Worm (Caenorhabditis elegans) whole organism, early embryonic: ENCODE results near the gene peb-1.

Experiments
- B0310.2 ChIP-seq: sonication (generic microtip); optimal IDR thresholded peaks from 2 replicates; lab custom pipeline; 2016; ENCODE audit warnings: mild to moderate bottlenecking, missing genetic modification characterization, missing compliant biosample characterization
- F13C5.2 ChIP-seq: sonication (generic microtip); optimal IDR thresholded peaks from 2 replicates; lab custom pipeline; 2017; ENCODE audit warnings: mild to moderate bottlenecking, missing genetic modification characterization, inconsistent platforms, missing compliant biosample characterization
- aly-1 ChIP-seq: sonication (generic microtip); optimal IDR thresholded peaks from 2 replicates; lab custom pipeline; 2016; ENCODE audit warnings: missing genetic modification characterization, missing compliant biosample characterization
- ama-1 ChIP-seq: fragments of 150-350 bp; optimal IDR thresholded peaks from 2 replicates; lab custom pipeline; 2014
- ceh-13 ChIP-seq: fragments of 200-800 bp; sonication (Bioruptor generic); optimal IDR thresholded peaks from 2 replicates; lab custom pipeline; 2018; ENCODE audit warnings: mild to moderate bottlenecking, missing genetic modification characterization, missing compliant biosample characterization
- ceh-36 ChIP-seq: sonication (generic microtip); optimal IDR thresholded peaks from 2 replicates; lab custom pipeline; 2016; ENCODE audit warnings: missing genetic modification characterization, inconsistent platforms, missing compliant biosample characterization
- ets-7 ChIP-seq: sonication (generic microtip); optimal IDR thresholded peaks from 2 replicates; lab custom pipeline; 2016; ENCODE audit warnings: missing genotype, missing genetic modification characterization, missing compliant biosample characterization
- flt-1 ChIP-seq: fragments of 200-800 bp; sonication (Bioruptor generic); IDR thresholded peaks from 2 replicates; pipeline ENCODE4 v1.3.6; 2022; ENCODE audit warnings: missing genetic modification characterization, missing compliant biosample characterization
- hmbx-1 ChIP-seq: sonication (generic microtip); optimal IDR thresholded peaks from 2 replicates; lab custom pipeline; 2016; ENCODE audit warnings: mild to moderate bottlenecking, missing genetic modification characterization, missing compliant biosample characterization
- hmg-4 ChIP-seq: fragments of 200-800 bp; sonication (Bioruptor generic); optimal IDR thresholded peaks from 2 replicates; lab custom pipeline; 2018; ENCODE audit warnings: mild to moderate bottlenecking, missing genetic modification characterization, missing compliant biosample characterization
- hnd-1 ChIP-seq: sonication (generic microtip); optimal IDR thresholded peaks from 2 replicates; lab custom pipeline; 2016; ENCODE audit warnings: missing genetic modification characterization, missing compliant biosample characterization
- pes-1 ChIP-seq: fragments of 200-800 bp; sonication (Bioruptor generic); IDR thresholded peaks from 2 replicates; pipeline ENCODE4 v1.3.6; 2022; ENCODE audit warnings: missing genetic modification reagents, missing genetic modification characterization, missing compliant biosample characterization
- scrt-1 ChIP-seq: fragments of 200-800 bp; sonication (Bioruptor generic); IDR thresholded peaks from 2 replicates; pipeline ENCODE4 v1.3.6; 2022; ENCODE audit warnings: missing genetic modification characterization, missing compliant biosample characterization
- sea-1 ChIP-seq: fragments of 200-800 bp; sonication (Bioruptor generic); conservative IDR thresholded peaks from 2 replicates; pipeline ENCODE4 v1.3.6; 2022; ENCODE audit warnings: missing genetic modification characterization, missing compliant biosample characterization
- tbx-11 ChIP-seq: fragments of 200-800 bp; sonication (Bioruptor generic); IDR thresholded peaks from 2 replicates; pipeline ENCODE4 v1.3.6; 2022; ENCODE audit warnings: missing genetic modification characterization, missing compliant biosample characterization
- tbx-37 ChIP-seq: fragments of 200-800 bp; sonication (Bioruptor generic); conservative IDR thresholded peaks from 2 replicates; pipeline ENCODE4 v1.3.6; 2022; ENCODE audit warnings: missing genetic modification reagents, missing genetic modification characterization, missing compliant biosample characterization
- tra-4 ChIP-seq: sonication (generic microtip); optimal IDR thresholded peaks from 2 replicates; lab custom pipeline; 2017; ENCODE audit warnings: missing genetic modification characterization, missing compliant biosample characterization

peb-1 gene

DNA sequence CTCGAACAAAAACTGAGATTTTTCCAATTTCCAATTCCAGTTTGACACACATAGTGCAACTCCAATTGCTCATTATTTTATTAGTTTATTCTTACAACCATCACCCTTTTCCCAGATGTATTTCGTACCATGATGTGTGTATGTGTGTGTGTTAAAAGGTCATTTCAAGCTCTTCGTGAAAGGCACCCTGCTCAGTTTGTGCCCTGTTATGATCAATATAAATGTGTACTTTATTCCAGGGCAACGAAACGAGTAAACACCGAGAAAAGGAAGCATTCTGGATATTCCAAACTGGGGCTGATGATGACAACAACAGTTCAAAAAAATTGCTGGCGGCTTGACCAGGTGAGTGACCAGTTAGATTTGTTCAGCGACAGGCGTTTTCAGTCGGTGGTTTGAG lies at the start of gene peb-1:
Gene peb-1, plus strand, starts transcription at position 301 of the 400 bp plus-strand sequence.
- TF ChIP-seq sea-1 (GFP tag; lab: Robert Waterston, UW) (no peak), ceh-36 (tag; lab: Kevin White, UChicago) (no peak), flt-1 (GFP tag; lab: Robert Waterston, UW) (no peak), hnd-1 (tag; lab: Kevin White, UChicago) (no peak), tbx-37 (no peak), hmg-4 (GFP tag; lab: Kevin White, UChicago) (no peak), ceh-13 (GFP tag; lab: Kevin White, UChicago) (no peak), tbx-11 (GFP tag; lab: Robert Waterston, UW) (no peak), aly-1 (tag; lab: Kevin White, UChicago) (no peak), ama-1 (no peak)

ce11 chrX:2163084-2163483 lies 47.8 kb upstream of the peb-1 start, which contains the start of gene pdf-2:
Gene pdf-2 (plus strand): TSS chrX:2163384.
- TF ChIP-seq ceh-36 (tag; lab: Kevin White, UChicago): no peak
- TF ChIP-seq F13C5.2 (tag; lab: Kevin White, UChicago): no peak
- TF ChIP-seq B0310.2 (tag; lab: Kevin White, UChicago): no peak
- TF ChIP-seq scrt-1 (GFP tag; lab: Robert Waterston, UW): no peak
- TF ChIP-seq tra-4: no peak
- TF ChIP-seq sea-1 (GFP tag; lab: Robert Waterston, UW): no peak
- no peak for TF ChIP-seq tbx-11 (GFP tag; lab: Robert Waterston, UW)
- TF ChIP-seq ets-7 (tag; lab: Kevin White, UChicago): no peak
- TF ChIP-seq hnd-1 (tag; lab: Kevin White, UChicago): no peak
- TF ChIP-seq ama-1: no peak
- TF ChIP-seq hmbx-1 (tag; lab: Kevin White, UChicago): no peak
- TF ChIP-seq aly-1 (tag; lab: Kevin White, UChicago): no peak
- TF ChIP-seq hmg-4 (GFP tag; lab: Kevin White, UChicago): no peak
- TF ChIP-seq flt-1 (GFP tag; lab: Robert Waterston, UW): no peak
- no peak for TF ChIP-seq tbx-37
- TF ChIP-seq pes-1 (GFP tag; lab: Robert Waterston, UW): no peak

DNA sequence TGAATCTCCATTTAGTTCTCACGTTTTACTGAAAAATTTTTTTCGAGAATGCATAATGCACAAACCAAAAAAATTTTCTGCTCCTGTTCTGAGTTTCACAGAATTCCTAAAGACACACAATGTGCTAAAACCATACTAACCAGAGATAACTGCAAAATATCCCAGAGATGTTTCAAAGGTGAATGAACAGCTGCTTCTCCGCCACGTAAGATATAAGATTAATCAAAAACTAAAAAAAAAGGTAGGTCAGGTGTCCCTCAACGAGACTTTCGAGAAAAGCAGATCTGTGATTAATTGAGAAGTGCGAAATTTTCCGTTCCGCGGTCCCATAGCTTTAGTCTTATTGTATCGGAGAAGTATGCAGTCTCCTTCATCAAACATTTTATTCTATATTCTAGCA lies 46.1 kb upstream of the peb-1 start, which contains the start of gene F48B9.3:
Gene F48B9.3, plus strand, starts transcription at position 301 of the 400 bp plus-strand sequence.
- TF ChIP-seq F13C5.2 (tag; lab: Kevin White, UChicago) (no peak), tbx-11 (GFP tag; lab: Robert Waterston, UW) (no peak), flt-1 (GFP tag; lab: Robert Waterston, UW) (no peak), hnd-1 (tag; lab: Kevin White, UChicago) (no peak), aly-1 (tag; lab: Kevin White, UChicago) (no peak), tbx-37 (no peak), ceh-13 (GFP tag; lab: Kevin White, UChicago) (no peak), scrt-1 (GFP tag; lab: Robert Waterston, UW) (no peak), hmg-4 (GFP tag; lab: Kevin White, UChicago) (no peak), ama-1 (no peak), B0310.2 (tag; lab: Kevin White, UChicago) (no peak), ets-7 (tag; lab: Kevin White, UChicago) (no peak), sea-1 (GFP tag; lab: Robert Waterston, UW) (no peak)

DNA sequence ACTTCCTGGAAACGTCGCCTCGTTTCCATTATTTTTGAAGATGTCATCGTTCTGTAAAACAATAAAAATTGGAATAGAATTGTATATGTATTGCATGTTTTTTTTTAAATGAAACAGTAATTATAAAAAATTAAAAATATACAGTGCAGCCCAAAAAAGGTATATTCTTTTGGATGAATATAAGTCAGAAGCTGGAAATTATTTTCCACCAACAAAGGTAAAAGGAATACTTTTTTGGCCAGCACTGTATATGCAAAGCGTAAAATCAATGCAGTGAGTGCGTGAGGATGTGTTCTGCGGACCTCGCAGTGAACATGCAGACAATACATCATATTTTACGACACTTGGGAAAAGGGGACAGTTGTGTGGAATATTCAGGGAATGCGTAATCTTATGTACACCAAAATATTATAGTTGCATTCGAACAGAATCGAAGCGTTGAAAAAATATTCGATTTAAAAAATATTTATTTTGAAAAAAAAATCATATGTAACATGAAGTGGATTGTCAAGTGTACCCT lies 34.4 kb upstream of the peb-1 start, which contains the start of gene F48B9.8:
Gene F48B9.8, minus strand, starts transcription at position 51 of the 520 bp plus-strand sequence.
- TF ChIP-seq ama-1 (no peak), tra-4 (no peak), pes-1 (GFP tag; lab: Robert Waterston, UW) (no peak), F13C5.2 (tag; lab: Kevin White, UChicago) (no peak), aly-1 (tag; lab: Kevin White, UChicago) (no peak), ets-7 (tag; lab: Kevin White, UChicago) (no peak)

DNA sequence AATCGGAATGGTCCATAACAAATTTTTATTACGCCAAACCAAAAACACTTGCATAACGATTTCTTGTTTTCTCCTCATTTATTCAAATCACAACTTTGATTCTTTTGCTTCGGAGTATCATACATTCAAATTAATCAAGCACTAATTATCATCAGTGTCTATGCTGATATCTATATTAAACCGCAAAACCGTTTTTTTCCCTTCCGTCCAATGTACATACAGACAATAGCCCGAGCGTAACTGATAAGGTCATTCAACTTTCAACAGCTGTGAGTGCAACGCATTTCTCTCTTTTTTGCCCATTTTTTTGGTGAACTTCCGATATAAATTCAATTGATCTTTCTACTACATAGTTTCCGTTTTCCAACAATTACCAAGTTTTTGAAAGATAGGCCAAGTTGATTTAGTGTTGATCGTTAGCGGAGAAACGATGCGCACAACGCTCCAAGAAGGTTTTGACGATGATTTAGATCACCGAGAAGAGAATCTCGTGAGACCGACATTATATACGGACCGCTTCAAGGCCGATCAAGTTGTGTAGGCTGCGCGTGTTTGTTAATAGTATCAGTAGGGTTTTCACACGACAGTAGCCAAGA lies 33.0 kb upstream of the peb-1 start:
- TF ChIP-seq hmbx-1 (tag; lab: Kevin White, UChicago): no peak
- TF ChIP-seq B0310.2 (tag; lab: Kevin White, UChicago): no peak
- TF ChIP-seq tbx-11 (GFP tag; lab: Robert Waterston, UW): no peak

DNA sequence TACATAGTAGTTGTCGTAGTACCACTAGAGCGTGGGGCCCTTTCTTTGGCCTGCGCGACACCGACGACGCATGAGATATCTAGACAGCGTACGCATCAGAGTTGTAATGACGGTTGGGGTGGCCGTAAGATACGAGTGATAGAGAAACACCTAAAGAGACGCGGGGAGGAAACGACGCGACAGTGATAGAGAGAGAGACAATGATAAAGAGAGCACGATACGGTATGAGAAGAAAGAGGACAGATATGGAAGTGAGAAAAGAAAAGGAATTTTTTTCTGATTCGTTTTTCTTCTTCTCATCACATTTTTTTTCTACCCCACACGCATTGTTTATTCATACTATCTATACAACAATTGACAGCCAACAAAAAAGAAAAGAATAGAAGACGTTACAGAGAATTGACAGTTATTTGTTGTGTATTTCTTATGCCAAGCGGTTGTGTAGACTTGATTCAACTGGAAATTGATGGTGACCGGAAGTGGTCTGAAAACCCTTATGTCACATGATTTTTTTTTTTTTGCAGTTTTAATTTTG lies 32.4 kb upstream of the peb-1 start:
- TF ChIP-seq pes-1 (GFP tag; lab: Robert Waterston, UW) (no peak), tbx-11 (GFP tag; lab: Robert Waterston, UW) (no peak), tbx-37 (no peak), tra-4 (no peak), F13C5.2 (tag; lab: Kevin White, UChicago) (no peak), ama-1 (no peak), ceh-36 (tag; lab: Kevin White, UChicago) (no peak), hmg-4 (GFP tag; lab: Kevin White, UChicago) (no peak), hnd-1 (tag; lab: Kevin White, UChicago) (no peak), ceh-13 (GFP tag; lab: Kevin White, UChicago) (no peak), B0310.2 (tag; lab: Kevin White, UChicago) (no peak), ets-7 (tag; lab: Kevin White, UChicago) (no peak), hmbx-1 (tag; lab: Kevin White, UChicago) (no peak), flt-1 (GFP tag; lab: Robert Waterston, UW) (no peak)

DNA sequence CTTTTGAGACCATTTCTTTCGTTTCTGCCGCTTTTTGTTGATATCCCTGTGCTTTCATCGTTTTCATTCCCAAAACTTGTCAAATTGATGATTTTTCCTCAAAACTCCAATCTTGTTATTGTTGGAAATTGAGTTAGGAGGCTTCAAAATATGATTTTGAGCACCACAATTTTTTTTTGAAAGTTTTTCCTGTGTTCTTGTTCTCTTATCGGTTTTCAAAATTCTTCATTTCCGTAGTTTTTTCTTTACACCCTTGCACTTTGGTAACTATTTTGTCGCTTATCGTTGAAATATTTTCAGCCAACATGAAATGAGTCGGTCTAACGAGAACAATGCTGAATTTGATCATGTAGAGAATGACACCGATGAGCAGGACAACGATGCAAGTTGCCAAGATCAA lies 30.3 kb upstream of the peb-1 start, which contains the start of gene F48B9.1:
Gene F48B9.1, plus strand, starts transcription at position 301 of the 400 bp plus-strand sequence.
- TF ChIP-seq scrt-1 (GFP tag; lab: Robert Waterston, UW) (no peak), B0310.2 (tag; lab: Kevin White, UChicago) (no peak), ceh-36 (tag; lab: Kevin White, UChicago) (no peak), ets-7 (tag; lab: Kevin White, UChicago) (no peak), ceh-13 (GFP tag; lab: Kevin White, UChicago) (no peak), tbx-37 (no peak), pes-1 (GFP tag; lab: Robert Waterston, UW) (no peak), flt-1 (GFP tag; lab: Robert Waterston, UW) (no peak), tbx-11 (GFP tag; lab: Robert Waterston, UW) (no peak), hnd-1 (tag; lab: Kevin White, UChicago) (no peak), ama-1 (no peak)
